Fruit fly (Drosophila melanogaster): ENCODE measurements around the gene CG32985.
A peak's percentile ranks its signal among the peaks of the same experiment; 100 is the strongest.

The CG32985 gene

DNA sequence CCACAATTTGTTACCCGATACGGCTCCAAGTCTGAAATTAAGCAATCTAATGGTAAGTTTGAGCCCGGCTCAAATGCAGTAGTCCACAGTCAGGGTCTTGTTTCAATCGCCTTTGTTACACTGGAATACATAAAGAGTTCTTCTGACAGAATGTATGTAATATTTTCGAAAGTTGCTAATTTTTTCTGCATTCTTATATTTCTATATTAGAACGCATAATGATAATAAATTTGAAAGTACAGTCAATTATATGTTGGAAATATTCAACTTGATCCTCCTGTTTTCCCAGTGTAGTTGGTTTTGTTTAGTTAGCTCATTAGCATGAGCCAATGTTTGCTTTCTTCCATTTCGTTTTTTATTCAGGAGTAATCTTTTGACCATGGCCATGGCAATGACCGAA lies 38.9 kb upstream of the CG32985 start (continued):
- TF ChIP-seq Hr38 (GFP tag; optimal IDR thresholded peaks at IDR 0.05), result no peak
- TF ChIP-seq CG1621 (tag; optimal IDR thresholded peaks at IDR 0.05), result no peak
- no peak for TF ChIP-seq dsx (GFP tag; optimal IDR thresholded peaks at IDR 0.05; ENCODE audit: poor library complexity, severe bottlenecking)
- TF ChIP-seq vri (GFP tag; optimal IDR thresholded peaks at IDR 0.05), result no peak
- TF ChIP-seq acj6 (GFP tag; optimal IDR thresholded peaks at IDR 0.05), result peak; percentile 12
- no peak for TF ChIP-seq ss (GFP tag; optimal IDR thresholded peaks at IDR 0.05)
- no peak for TF ChIP-seq CG11762 (GFP tag; optimal IDR thresholded peaks at IDR 0.05; ENCODE audit: insufficient read depth)
- no peak for TF ChIP-seq CG11902 (GFP tag; optimal IDR thresholded peaks at IDR 0.05)
- TF ChIP-seq CG6276 (GFP tag; optimal IDR thresholded peaks at IDR 0.05), result no peak
- TF ChIP-seq CG3032 (tag; optimal IDR thresholded peaks at IDR 0.05), result no peak
- TF ChIP-seq Sox15 (GFP tag; optimal IDR thresholded peaks at IDR 0.05), result no peak
- no peak for TF ChIP-seq OdsH (GFP tag; optimal IDR thresholded peaks at IDR 0.05)
- TF ChIP-seq CG6163 (GFP tag; IDR thresholded peaks at IDR 0.05), result peak; percentile 37; the same call in 1 of the 3 replicates
- no peak for TF ChIP-seq spab (GFP tag; optimal IDR thresholded peaks at IDR 0.05)
- TF ChIP-seq CG7368 (GFP tag; optimal IDR thresholded peaks at IDR 0.05), result no peak
- TF ChIP-seq CG8632 (GFP tag; optimal IDR thresholded peaks at IDR 0.05), result no peak
- TF ChIP-seq esn (GFP tag; optimal IDR thresholded peaks at IDR 0.05), result no peak
- TF ChIP-seq pdm3 (GFP tag; optimal IDR thresholded peaks at IDR 0.05), result peak; percentile 33
- no peak for TF ChIP-seq fd85E (GFP tag; optimal IDR thresholded peaks at IDR 0.05)
- no peak for TF ChIP-seq CG10669 (GFP tag; optimal IDR thresholded peaks at IDR 0.05)
- TF ChIP-seq CG4318 (GFP tag; optimal IDR thresholded peaks at IDR 0.05), result peak; percentile 10
- no peak for TF ChIP-seq fkh (GFP tag; optimal IDR thresholded peaks at IDR 0.05)
- no peak for TF ChIP-seq Eip78C (GFP tag)
- peak; percentile 60 for TF ChIP-seq CG15336 (GFP tag; IDR thresholded peaks at IDR 0.05)
- TF ChIP-seq CG8119 (GFP tag; IDR thresholded peaks at IDR 0.05), result peak; percentile 64; the same call in 2 of the 3 replicates
- no peak for TF ChIP-seq CG16779 (tag; optimal IDR thresholded peaks at IDR 0.05)

DNA sequence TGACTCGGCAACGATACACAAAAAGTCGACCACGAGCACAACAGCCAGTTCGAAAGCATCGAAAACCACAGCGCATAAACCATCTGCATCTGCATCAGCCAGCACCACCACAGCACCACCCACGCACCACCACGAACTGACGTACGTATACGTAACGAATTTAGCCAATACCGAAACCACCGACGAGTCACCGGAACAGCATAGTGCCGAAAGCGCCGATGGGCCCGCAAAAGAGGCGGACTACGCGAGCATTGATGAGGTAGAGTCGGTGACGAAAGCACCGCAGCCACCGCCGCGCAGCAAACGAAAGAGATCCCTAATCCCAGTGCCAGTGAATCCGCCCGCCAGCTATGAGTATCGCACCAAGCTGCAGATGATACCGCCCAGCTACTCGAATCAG lies 31.2 kb upstream of the CG32985 start:
- TF ChIP-seq CG9139 (GFP tag; optimal IDR thresholded peaks at IDR 0.05) (no peak), topi (GFP tag; optimal IDR thresholded peaks at IDR 0.05) (no peak), CG11902 (GFP tag; optimal IDR thresholded peaks at IDR 0.05) (no peak), CG10631 (GFP tag; optimal IDR thresholded peaks at IDR 0.05) (no peak), CG15336 (GFP tag; IDR thresholded peaks at IDR 0.05) (no peak), Eip75B (GFP tag; optimal IDR thresholded peaks at IDR 0.05) (no peak), pdm3 (GFP tag; optimal IDR thresholded peaks at IDR 0.05) (no peak), Hr38 (GFP tag; optimal IDR thresholded peaks at IDR 0.05) (no peak), CG31627 (GFP tag; optimal IDR thresholded peaks at IDR 0.05) (no peak), CG6792 (GFP tag; optimal IDR thresholded peaks at IDR 0.05) (no peak), Met (GFP tag; optimal IDR thresholded peaks at IDR 0.05) (no peak), CG6808 (GFP tag; optimal IDR thresholded peaks at IDR 0.05) (no peak), OdsH (GFP tag; optimal IDR thresholded peaks at IDR 0.05) (no peak), net (GFP tag; optimal IDR thresholded peaks at IDR 0.05) (no peak), CG34406 (GFP tag; optimal IDR thresholded peaks at IDR 0.05) (no peak), Blimp-1 (GFP tag; optimal IDR thresholded peaks at IDR 0.05) (no peak), CG16779 (tag; optimal IDR thresholded peaks at IDR 0.05) (no peak), CG1621 (tag; optimal IDR thresholded peaks at IDR 0.05) (no peak), CG4318 (GFP tag; optimal IDR thresholded peaks at IDR 0.05) (no peak)

- no peak for TF ChIP-seq Sox102F (GFP tag; optimal IDR thresholded peaks at IDR 0.05)
- no peak for TF ChIP-seq Eip93F (GFP tag; optimal IDR thresholded peaks at IDR 0.05)
- no peak for TF ChIP-seq CG11902 (GFP tag; optimal IDR thresholded peaks at IDR 0.05)
- no peak for TF ChIP-seq dsx (GFP tag; optimal IDR thresholded peaks at IDR 0.05; ENCODE audit: poor library complexity, severe bottlenecking)
- no peak for TF ChIP-seq acj6 (GFP tag; optimal IDR thresholded peaks at IDR 0.05)
- TF ChIP-seq Eip78C (GFP tag), result no peak
- no peak for TF ChIP-seq CG6792 (GFP tag; optimal IDR thresholded peaks at IDR 0.05)
- no peak for TF ChIP-seq ss (GFP tag; optimal IDR thresholded peaks at IDR 0.05)
- no peak for TF ChIP-seq esn (GFP tag; optimal IDR thresholded peaks at IDR 0.05)
- TF ChIP-seq CG7368 (GFP tag; optimal IDR thresholded peaks at IDR 0.05), result no peak
- no peak for TF ChIP-seq fd85E (GFP tag; optimal IDR thresholded peaks at IDR 0.05)
- TF ChIP-seq Smox (GFP tag; optimal IDR thresholded peaks at IDR 0.05), result no peak
- TF ChIP-seq CG8319 (GFP tag; optimal IDR thresholded peaks at IDR 0.05), result no peak
- no peak for TF ChIP-seq fd59A (GFP tag; optimal IDR thresholded peaks at IDR 0.05)
Observed at dm6 chr2L:8933710-8934242, 28.6 kb upstream of the CG32985 start, which contains the start of gene Tsp29Fa. TSS of gene Tsp29Fa (plus strand) at chr2L:8933962.
